Worm (Caenorhabditis elegans): ENCODE data around the gene yars-2.

ce11 chrIV:4686898-4687297 is 25.5 kb downstream of the yars-2 start:
- TF ChIP-seq nhr-11 (tag; optimal IDR thresholded peaks at IDR 0.05): no peak
- TF ChIP-seq nhr-90 (tag; optimal IDR thresholded peaks at IDR 0.05; ENCODE audit: poor library complexity): no peak
- no peak for TF ChIP-seq blmp-1 (tag; optimal IDR thresholded peaks at IDR 0.05)
- no peak for TF ChIP-seq lin-39 (tag; optimal IDR thresholded peaks at IDR 0.05)
- TF ChIP-seq pqm-1 (tag; optimal IDR thresholded peaks at IDR 0.05): no peak
- TF ChIP-seq unc-130 (tag; optimal IDR thresholded peaks at IDR 0.05): no peak
- no peak for TF ChIP-seq lin-35 (GFP tag; optimal IDR thresholded peaks at IDR 0.05)
- no peak for TF ChIP-seq zag-1 (tag; optimal IDR thresholded peaks at IDR 0.05)

All from whole organism, L1 larva.